Worm (Caenorhabditis elegans) whole organism, early embryonic: ENCODE results near the gene hsp-3.

Source experiments
- B0310.2 ChIP-seq: sonication (generic microtip); optimal IDR thresholded peaks from 2 replicates; lab custom pipeline; 2016; ENCODE audit warnings: mild to moderate bottlenecking, missing genetic modification characterization, missing compliant biosample characterization
- F13C5.2 ChIP-seq: sonication (generic microtip); optimal IDR thresholded peaks from 2 replicates; lab custom pipeline; 2017; ENCODE audit warnings: mild to moderate bottlenecking, missing genetic modification characterization, inconsistent platforms, missing compliant biosample characterization
- aly-1 ChIP-seq: sonication (generic microtip); optimal IDR thresholded peaks from 2 replicates; lab custom pipeline; 2016; ENCODE audit warnings: missing genetic modification characterization, missing compliant biosample characterization
- ama-1 ChIP-seq: fragments of 150-350 bp; optimal IDR thresholded peaks from 2 replicates; lab custom pipeline; 2014
- ceh-13 ChIP-seq: fragments of 200-800 bp; sonication (Bioruptor generic); optimal IDR thresholded peaks from 2 replicates; lab custom pipeline; 2018; ENCODE audit warnings: mild to moderate bottlenecking, missing genetic modification characterization, missing compliant biosample characterization
- ceh-36 ChIP-seq: sonication (generic microtip); optimal IDR thresholded peaks from 2 replicates; lab custom pipeline; 2016; ENCODE audit warnings: missing genetic modification characterization, inconsistent platforms, missing compliant biosample characterization
- ets-7 ChIP-seq: sonication (generic microtip); optimal IDR thresholded peaks from 2 replicates; lab custom pipeline; 2016; ENCODE audit warnings: missing genotype, missing genetic modification characterization, missing compliant biosample characterization
- flt-1 ChIP-seq: fragments of 200-800 bp; sonication (Bioruptor generic); IDR thresholded peaks from 2 replicates; pipeline ENCODE4 v1.3.6; 2022; ENCODE audit warnings: missing genetic modification characterization, missing compliant biosample characterization
- hmbx-1 ChIP-seq: sonication (generic microtip); optimal IDR thresholded peaks from 2 replicates; lab custom pipeline; 2016; ENCODE audit warnings: mild to moderate bottlenecking, missing genetic modification characterization, missing compliant biosample characterization
- hmg-4 ChIP-seq: fragments of 200-800 bp; sonication (Bioruptor generic); optimal IDR thresholded peaks from 2 replicates; lab custom pipeline; 2018; ENCODE audit warnings: mild to moderate bottlenecking, missing genetic modification characterization, missing compliant biosample characterization
- hnd-1 ChIP-seq: sonication (generic microtip); optimal IDR thresholded peaks from 2 replicates; lab custom pipeline; 2016; ENCODE audit warnings: missing genetic modification characterization, missing compliant biosample characterization
- pes-1 ChIP-seq: fragments of 200-800 bp; sonication (Bioruptor generic); IDR thresholded peaks from 2 replicates; pipeline ENCODE4 v1.3.6; 2022; ENCODE audit warnings: missing genetic modification reagents, missing genetic modification characterization, missing compliant biosample characterization
- scrt-1 ChIP-seq: fragments of 200-800 bp; sonication (Bioruptor generic); IDR thresholded peaks from 2 replicates; pipeline ENCODE4 v1.3.6; 2022; ENCODE audit warnings: missing genetic modification characterization, missing compliant biosample characterization
- sea-1 ChIP-seq: fragments of 200-800 bp; sonication (Bioruptor generic); conservative IDR thresholded peaks from 2 replicates; pipeline ENCODE4 v1.3.6; 2022; ENCODE audit warnings: missing genetic modification characterization, missing compliant biosample characterization
- tbx-11 ChIP-seq: fragments of 200-800 bp; sonication (Bioruptor generic); IDR thresholded peaks from 2 replicates; pipeline ENCODE4 v1.3.6; 2022; ENCODE audit warnings: missing genetic modification characterization, missing compliant biosample characterization
- tbx-37 ChIP-seq: fragments of 200-800 bp; sonication (Bioruptor generic); conservative IDR thresholded peaks from 2 replicates; pipeline ENCODE4 v1.3.6; 2022; ENCODE audit warnings: missing genetic modification reagents, missing genetic modification characterization, missing compliant biosample characterization
- tra-4 ChIP-seq: sonication (generic microtip); optimal IDR thresholded peaks from 2 replicates; lab custom pipeline; 2017; ENCODE audit warnings: missing genetic modification characterization, missing compliant biosample characterization

Gene hsp-3

DNA sequence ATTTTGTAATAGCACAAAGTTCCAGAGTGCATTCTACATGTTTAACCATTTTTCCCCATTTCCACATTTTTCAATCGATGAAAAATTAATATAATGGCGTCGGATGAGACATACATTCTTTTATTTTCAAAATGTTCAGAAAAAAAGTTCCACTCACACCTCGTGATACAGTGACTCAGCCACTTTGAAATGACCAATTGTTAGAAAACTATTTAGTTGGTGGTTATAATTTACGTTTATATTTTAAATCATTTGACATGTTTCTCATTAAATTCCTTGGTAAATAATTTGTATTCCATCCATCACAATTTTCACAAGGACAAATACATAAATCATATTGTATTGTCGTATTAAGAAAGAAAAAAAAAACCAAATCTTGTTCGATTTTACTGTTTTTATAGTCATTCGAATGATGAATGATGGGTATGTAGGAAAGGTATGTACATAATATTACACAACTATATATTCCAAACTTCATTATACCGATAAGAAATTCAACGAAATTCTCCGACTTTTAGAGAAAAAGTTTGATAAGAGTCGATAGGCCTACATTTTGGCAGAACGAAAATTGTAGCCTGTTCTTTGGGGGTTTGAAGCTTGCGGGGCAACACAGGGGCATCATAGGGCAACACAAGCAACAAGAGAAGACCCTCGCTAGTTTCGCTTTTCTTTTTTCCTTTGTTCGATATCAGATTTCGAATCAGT lies 8.6 kb upstream of the hsp-3 start:
- TF ChIP-seq ceh-13 (GFP tag; lab: Kevin White, UChicago) (no peak), sea-1 (GFP tag; lab: Robert Waterston, UW) (no peak), tra-4 (tag; lab: Kevin White, UChicago) (no peak), flt-1 (GFP tag; lab: Robert Waterston, UW) (no peak), ceh-36 (tag; lab: Kevin White, UChicago) (no peak), B0310.2 (tag; lab: Kevin White, UChicago) (no peak), tbx-11 (no peak), hnd-1 (no peak), ama-1 (lab: Kevin White, UChicago) (no peak), F13C5.2 (tag; lab: Kevin White, UChicago) (no peak), tbx-37 (GFP tag; lab: Robert Waterston, UW) (no peak)

ce11 chrX:6098420-6098819 lies 6.5 kb upstream of the hsp-3 start:
- TF ChIP-seq sea-1 (GFP tag; lab: Robert Waterston, UW) (no peak), hmg-4 (no peak), ets-7 (no peak), flt-1 (GFP tag; lab: Robert Waterston, UW) (no peak), scrt-1 (GFP tag; lab: Robert Waterston, UW) (no peak), F13C5.2 (tag; lab: Kevin White, UChicago) (no peak)

DNA sequence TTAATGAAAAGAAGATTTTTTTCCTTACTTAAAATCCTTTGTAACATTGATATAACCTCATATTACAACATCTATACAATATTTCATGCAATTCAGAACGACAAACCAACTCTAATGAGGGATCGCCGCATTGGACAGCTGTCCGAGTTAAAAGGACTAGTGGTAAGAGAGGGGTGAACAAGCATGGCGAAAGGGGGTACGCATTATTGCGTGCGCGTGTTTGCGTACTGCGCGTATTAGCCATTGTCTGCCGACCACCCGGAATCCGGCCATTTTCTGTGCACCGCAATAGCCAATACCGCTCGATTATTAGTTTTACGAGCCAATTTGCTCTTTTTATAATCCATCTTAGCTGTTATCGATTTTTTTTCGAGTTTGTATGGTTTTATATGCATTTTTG lies 5.6 kb upstream of the hsp-3 start, which contains the start of gene C15H9.4:
Gene C15H9.4, plus strand, starts transcription at position 93 of the 400 bp plus-strand sequence.
- TF ChIP-seq ama-1 (lab: Kevin White, UChicago): no peak
- no peak for TF ChIP-seq ets-7
- no peak for TF ChIP-seq hnd-1
- TF ChIP-seq ceh-36 (tag; lab: Kevin White, UChicago): peak; percentile 20
- peak; percentile 69; the same call in 1 of the 2 replicates for TF ChIP-seq sea-1 (GFP tag; lab: Robert Waterston, UW)
- TF ChIP-seq tra-4 (tag; lab: Kevin White, UChicago): no peak
- TF ChIP-seq tbx-11: no peak
- TF ChIP-seq ceh-13 (GFP tag; lab: Kevin White, UChicago): no peak
- 0 out of 2 replicates have a peak, but pooled peaks have one; percentile 49 for TF ChIP-seq pes-1 (GFP tag; lab: Robert Waterston, UW)
- peak; percentile 81 for TF ChIP-seq hmg-4
- no peak for TF ChIP-seq hmbx-1
- TF ChIP-seq aly-1 (tag; lab: Kevin White, UChicago): no peak
- TF ChIP-seq B0310.2 (tag; lab: Kevin White, UChicago): no peak
- TF ChIP-seq F13C5.2 (tag; lab: Kevin White, UChicago): peak; percentile 72
- TF ChIP-seq flt-1 (GFP tag; lab: Robert Waterston, UW): peak; percentile 54
- peak; percentile 70; the same call in 1 of the 2 replicates for TF ChIP-seq scrt-1 (GFP tag; lab: Robert Waterston, UW)
- no peak for TF ChIP-seq tbx-37 (GFP tag; lab: Robert Waterston, UW)

ce11 chrX:6093046-6093445 lies 1.1 kb upstream of the hsp-3 start, which contains the start of gene C15H9.5:
C15H9.5 (plus strand) TSS chrX:6093300.
- TF ChIP-seq hmg-4 (no peak), flt-1 (GFP tag; lab: Robert Waterston, UW) (no peak), hnd-1 (no peak), ceh-13 (GFP tag; lab: Kevin White, UChicago) (no peak), scrt-1 (GFP tag; lab: Robert Waterston, UW) (no peak), tra-4 (tag; lab: Kevin White, UChicago) (no peak), ceh-36 (tag; lab: Kevin White, UChicago) (no peak), ets-7 (no peak), F13C5.2 (tag; lab: Kevin White, UChicago) (no peak), ama-1 (lab: Kevin White, UChicago) (no peak)

DNA sequence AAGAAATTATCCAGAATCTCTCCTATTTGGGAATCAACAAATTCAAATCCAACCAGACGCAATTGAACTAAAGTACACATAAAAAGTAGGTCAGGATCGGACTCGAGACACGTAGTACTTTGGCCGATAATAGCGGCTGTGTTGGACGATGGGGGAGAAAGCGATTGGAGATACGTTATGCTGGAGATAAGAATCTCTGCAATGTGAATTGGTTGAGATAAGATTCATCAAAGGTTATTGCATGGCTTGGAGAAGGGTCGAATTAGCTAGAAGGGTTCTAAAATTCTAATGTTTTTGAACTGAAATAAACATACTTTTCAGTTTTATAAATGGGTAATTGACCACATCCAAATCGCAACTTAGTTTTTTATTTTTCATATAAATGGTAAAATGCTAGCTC lies 609 bp upstream of the hsp-3 start:
- TF ChIP-seq tbx-37 (GFP tag; lab: Robert Waterston, UW) (no peak), ets-7 (no peak), hmbx-1 (no peak), tbx-11 (no peak), sea-1 (GFP tag; lab: Robert Waterston, UW) (no peak), aly-1 (tag; lab: Kevin White, UChicago) (no peak), scrt-1 (GFP tag; lab: Robert Waterston, UW) (no peak), hmg-4 (no peak), B0310.2 (tag; lab: Kevin White, UChicago) (no peak), tra-4 (tag; lab: Kevin White, UChicago) (no peak)

- TF ChIP-seq F13C5.2 (tag; lab: Kevin White, UChicago) (no peak), ets-7 (no peak), flt-1 (GFP tag; lab: Robert Waterston, UW) (no peak), ceh-13 (GFP tag; lab: Kevin White, UChicago) (no peak), ama-1 (lab: Kevin White, UChicago) (no peak), tra-4 (tag; lab: Kevin White, UChicago) (no peak), hmbx-1 (no peak), hnd-1 (no peak), tbx-11 (no peak), scrt-1 (GFP tag; lab: Robert Waterston, UW) (no peak), pes-1 (GFP tag; lab: Robert Waterston, UW) (no peak), ceh-36 (tag; lab: Kevin White, UChicago) (no peak), B0310.2 (tag; lab: Kevin White, UChicago) (no peak), sea-1 (GFP tag; lab: Robert Waterston, UW) (no peak), tbx-37 (GFP tag; lab: Robert Waterston, UW) (no peak), hmg-4 (no peak), aly-1 (tag; lab: Kevin White, UChicago) (no peak)
Observed at ce11 chrX:6090779-6091178, 1.1 kb downstream of the hsp-3 start.

DNA sequence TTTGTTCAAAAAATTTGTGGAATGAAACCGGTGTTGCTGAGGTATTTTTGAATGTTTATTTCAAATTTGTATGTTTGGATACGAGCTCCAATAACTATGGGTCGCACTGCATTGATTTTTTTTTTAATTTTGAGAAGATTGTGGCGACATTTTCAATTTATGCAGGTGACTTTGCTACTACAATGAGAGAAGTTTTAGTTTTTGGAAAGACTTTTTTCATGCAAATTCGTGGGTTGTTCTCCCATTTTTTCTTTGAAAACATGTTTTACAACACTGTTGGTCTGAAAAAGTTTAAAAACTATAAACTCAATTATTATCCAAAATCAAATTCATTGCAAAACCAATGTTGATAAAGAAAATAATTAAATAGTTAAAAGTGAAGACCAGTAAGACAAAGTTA lies 3.2 kb downstream of the hsp-3 start:
- TF ChIP-seq hmbx-1: no peak
